Fruit fly (Drosophila melanogaster) whole organism, pupa: Measurements from ENCODE around the gene CG4789.

Experiments
- CG10348 ChIP-seq: fragments of 200-800 bp; sonication (Bioruptor generic); IDR thresholded peaks from 2 replicates; pipeline ENCODE4 v1.3.6; 2022; ENCODE audit warnings: missing biosample characterization, missing genetic modification characterization
- CG12605 ChIP-seq: fragments of 200-800 bp; sonication (Bioruptor generic); IDR thresholded peaks from 2 replicates; pipeline ENCODE4 v1.3.6; 2022; ENCODE audit warnings: missing biosample characterization, missing genetic modification characterization
- CG13204 ChIP-seq: fragments of 200-800 bp; sonication (Bioruptor generic); optimal IDR thresholded peaks from 2 replicates; lab custom pipeline; 2018; ENCODE audit warnings: missing biosample characterization, mild to moderate bottlenecking, missing genetic modification characterization, moderate library complexity
- CG14655 ChIP-seq: fragments of 200-800 bp; sonication (Bioruptor generic); optimal IDR thresholded peaks from 3 replicates; lab custom pipeline; 2017; ENCODE audit warnings: mild to moderate bottlenecking, missing biosample characterization, missing genetic modification reagents, missing genetic modification characterization
- CG15710 ChIP-seq: fragments of 200-800 bp; sonication (Bioruptor generic); optimal IDR thresholded peaks from 2 replicates; lab custom pipeline; 2018; ENCODE audit warnings: missing biosample characterization, mild to moderate bottlenecking, missing genetic modification characterization, moderate library complexity
- CG17806 ChIP-seq: fragments of 200-800 bp; sonication (Bioruptor generic); optimal IDR thresholded peaks from 2 replicates; lab custom pipeline; 2018; ENCODE audit warnings: missing biosample characterization, mild to moderate bottlenecking, missing genetic modification characterization, moderate library complexity
- CG32121 ChIP-seq: fragments of 200-800 bp; sonication (Bioruptor generic); IDR thresholded peaks from 2 replicates; pipeline ENCODE4 v1.3.6; 2022; ENCODE audit warnings: missing biosample characterization, missing genetic modification characterization
- CG34367 ChIP-seq: fragments of 200-800 bp; sonication (Bioruptor generic); optimal IDR thresholded peaks from 2 replicates; lab custom pipeline; 2018; ENCODE audit warnings: missing biosample characterization, mild to moderate bottlenecking, missing genetic modification characterization
- CG4496 ChIP-seq: fragments of 200-800 bp; sonication (Bioruptor generic); IDR thresholded peaks from 3 replicates; pipeline ENCODE4 v1.3.6; 2022; ENCODE audit warnings: missing biosample characterization, missing genetic modification characterization
- CG8159 ChIP-seq: fragments of 200-800 bp; sonication (Bioruptor generic); optimal IDR thresholded peaks from 3 replicates; lab custom pipeline; 2018; ENCODE audit warnings: missing biosample characterization, mild to moderate bottlenecking, missing genetic modification characterization, moderate library complexity
- CG8301 ChIP-seq: fragments of 200-800 bp; sonication (Bioruptor generic); optimal IDR thresholded peaks from 2 replicates; lab custom pipeline; 2018; ENCODE audit warnings: missing biosample characterization, mild to moderate bottlenecking, missing genetic modification characterization
- CG9948 ChIP-seq: fragments of 200-800 bp; sonication (Bioruptor generic); optimal IDR thresholded peaks from 2 replicates; lab custom pipeline; 2018; ENCODE audit warnings: missing biosample characterization, mild to moderate bottlenecking, missing genetic modification characterization, moderate library complexity
- D1 ChIP-seq: fragments of 200-800 bp; sonication (Bioruptor generic); optimal IDR thresholded peaks from 2 replicates; lab custom pipeline; 2018; ENCODE audit warnings: missing biosample characterization, mild to moderate bottlenecking, missing genetic modification characterization, moderate library complexity
- EcR ChIP-seq: fragments of 200-800 bp; sonication (Bioruptor generic); optimal IDR thresholded peaks from 3 replicates; lab custom pipeline; 2019; ENCODE audit warnings: missing biosample characterization, missing genetic modification characterization, mild to moderate bottlenecking, moderate library complexity, missing genetic modification reagents
- Ets98B ChIP-seq: fragments of 200-800 bp; sonication (Bioruptor generic); IDR thresholded peaks from 2 replicates; pipeline ENCODE4 v1.3.6; 2022; ENCODE audit warnings: missing biosample characterization, missing genetic modification characterization
- Pif1A ChIP-seq: fragments of 200-800 bp; sonication (Bioruptor generic); optimal IDR thresholded peaks from 3 replicates; lab custom pipeline; 2016; ENCODE audit warnings: missing biosample characterization, missing genetic modification characterization
- Pif1B ChIP-seq: fragments of 200-800 bp; sonication (Bioruptor generic); optimal IDR thresholded peaks from 3 replicates; lab custom pipeline; 2016; ENCODE audit warnings: missing biosample characterization, missing genetic modification characterization
- Snoo ChIP-seq: fragments of 200-800 bp; sonication (Bioruptor generic); optimal IDR thresholded peaks from 3 replicates; lab custom pipeline; 2017; ENCODE audit warnings: missing biosample characterization, mild to moderate bottlenecking, missing genetic modification characterization, inconsistent platforms
- fd96Ca ChIP-seq: fragments of 200-800 bp; sonication (Bioruptor generic); IDR thresholded peaks from 3 replicates; pipeline ENCODE4 v1.3.6; 2022; ENCODE audit warnings: missing biosample characterization, missing genetic modification characterization
- gl ChIP-seq: fragments of 200-800 bp; sonication (Bioruptor generic); optimal IDR thresholded peaks from 2 replicates; lab custom pipeline; 2018; ENCODE audit warnings: missing biosample characterization, mild to moderate bottlenecking, missing genetic modification characterization
- rn ChIP-seq: fragments of 200-800 bp; sonication (Bioruptor generic); IDR thresholded peaks from 2 replicates; pipeline ENCODE4 v1.3.6; 2022; ENCODE audit warnings: missing biosample characterization, missing genetic modification characterization

CG4789 gene

DNA sequence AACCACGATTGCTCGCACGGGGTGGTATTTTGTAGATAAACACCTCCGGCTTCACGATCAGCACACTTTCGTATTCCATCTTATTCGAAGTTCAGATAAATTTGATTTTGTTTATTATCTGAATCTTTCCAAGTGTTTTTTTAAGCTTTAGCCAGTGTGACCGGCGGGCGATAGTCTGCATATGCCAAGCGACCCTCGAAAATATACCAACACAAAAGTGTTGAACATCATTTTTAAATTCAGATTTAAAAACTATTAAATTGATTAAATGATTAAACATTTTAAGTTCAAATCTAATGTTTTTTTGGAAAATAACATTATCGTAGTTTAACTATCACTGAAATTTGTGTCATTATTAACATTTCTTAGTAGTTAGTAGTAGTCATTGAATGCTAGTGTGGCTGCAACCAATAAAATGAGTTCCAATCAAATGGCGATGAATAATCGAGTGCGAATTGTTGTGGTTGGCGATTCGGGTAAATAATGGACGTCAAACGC is at the start of gene CG4789, which contains the start of gene CG9132:
Gene CG4789, plus strand, starts transcription at position 401 of the 498 bp plus-strand sequence.
Gene CG9132, minus strand, starts transcription at position 181 of the 498 bp plus-strand sequence.
- no peak for TF ChIP-seq Snoo (tag; lab: Kevin White, UChicago)
- no peak for TF ChIP-seq CG15710 (tag; lab: Kevin White, UChicago)
- no peak for TF ChIP-seq D1 (tag; lab: Kevin White, UChicago)
- TF ChIP-seq EcR (GFP tag; lab: Kevin White, UChicago): no peak
- TF ChIP-seq CG14655 (GFP tag; lab: Kevin White, UChicago): no peak
- no peak for TF ChIP-seq rn (GFP tag; lab: Robert Waterston, UW)
- TF ChIP-seq CG9948 (tag; lab: Kevin White, UChicago): no peak
- no peak for TF ChIP-seq Ets98B (GFP tag; lab: Robert Waterston, UW)
- TF ChIP-seq CG13204: no peak
- TF ChIP-seq CG8159 (tag; lab: Kevin White, UChicago): no peak
- no peak for TF ChIP-seq CG32121 (GFP tag; lab: Robert Waterston, UW)
- TF ChIP-seq CG10348 (GFP tag; lab: Robert Waterston, UW): no peak
- TF ChIP-seq CG8301 (tag; lab: Kevin White, UChicago): no peak
- no peak for TF ChIP-seq CG4496 (GFP tag; lab: Robert Waterston, UW)
- TF ChIP-seq gl (tag; lab: Kevin White, UChicago): no peak
- TF ChIP-seq Pif1B: no peak
- TF ChIP-seq CG12605 (GFP tag; lab: Robert Waterston, UW): no peak
- TF ChIP-seq Pif1A (GFP tag; lab: Kevin White, UChicago): no peak
- TF ChIP-seq CG34367 (tag; lab: Kevin White, UChicago): no peak
- TF ChIP-seq fd96Ca: no peak

DNA sequence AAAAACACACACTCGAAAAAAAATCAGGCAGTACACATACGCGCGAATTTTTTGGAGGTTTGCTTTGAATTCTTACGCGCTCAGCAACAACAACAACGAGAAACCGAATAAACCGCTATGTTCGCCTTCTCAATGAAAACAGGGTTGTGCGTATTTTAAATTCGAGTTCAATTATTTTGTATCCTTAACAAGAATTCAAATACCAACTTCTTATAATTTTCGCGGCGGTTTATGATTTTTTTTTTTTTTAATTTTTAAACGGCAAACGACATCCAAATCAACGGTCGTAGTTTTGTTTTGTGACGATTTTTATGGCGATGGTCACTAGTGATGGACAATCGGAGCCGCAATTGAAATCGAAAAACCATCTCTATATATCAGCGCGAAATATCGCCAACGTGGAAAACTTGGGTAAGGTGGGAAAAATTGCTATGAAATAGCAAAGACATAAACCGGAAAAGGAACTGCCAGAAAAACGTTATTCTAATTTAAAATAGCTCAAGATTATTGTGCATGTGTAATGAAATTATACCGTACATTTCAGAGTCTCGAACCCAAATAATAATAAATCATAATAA is 49.1 kb upstream of the CG4789 start, which contains the start of gene goe:
Gene goe, minus strand, starts transcription at position 332 of the 578 bp plus-strand sequence.
- TF ChIP-seq fd96Ca: peak; percentile 31; the same call in 1 of the 3 replicates
- TF ChIP-seq CG15710 (tag; lab: Kevin White, UChicago): peak; percentile 27
- TF ChIP-seq CG32121 (GFP tag; lab: Robert Waterston, UW): no peak
- peak; percentile 23; the same call in 1 of the 2 replicates for TF ChIP-seq Ets98B (GFP tag; lab: Robert Waterston, UW)
- no peak for TF ChIP-seq Pif1A (GFP tag; lab: Kevin White, UChicago)
- no peak for TF ChIP-seq CG8301 (tag; lab: Kevin White, UChicago)
- TF ChIP-seq Snoo (tag; lab: Kevin White, UChicago): peak; percentile 63
- TF ChIP-seq CG8159 (tag; lab: Kevin White, UChicago): no peak
- TF ChIP-seq CG14655 (GFP tag; lab: Kevin White, UChicago): no peak
- TF ChIP-seq D1 (tag; lab: Kevin White, UChicago): no peak
- no peak for TF ChIP-seq CG10348 (GFP tag; lab: Robert Waterston, UW)
- no peak for TF ChIP-seq CG13204
- no peak for TF ChIP-seq Pif1B
- TF ChIP-seq CG34367 (tag; lab: Kevin White, UChicago): peak; percentile 39
- TF ChIP-seq rn (GFP tag; lab: Robert Waterston, UW): no peak
- no peak for TF ChIP-seq CG9948 (tag; lab: Kevin White, UChicago)
- no peak for TF ChIP-seq CG12605 (GFP tag; lab: Robert Waterston, UW)
- peak; percentile 80 for TF ChIP-seq CG4496 (GFP tag; lab: Robert Waterston, UW)
- TF ChIP-seq gl (tag; lab: Kevin White, UChicago): no peak
- TF ChIP-seq CG17806 (tag; lab: Kevin White, UChicago): no peak
- TF ChIP-seq EcR (GFP tag; lab: Kevin White, UChicago): no peak

DNA sequence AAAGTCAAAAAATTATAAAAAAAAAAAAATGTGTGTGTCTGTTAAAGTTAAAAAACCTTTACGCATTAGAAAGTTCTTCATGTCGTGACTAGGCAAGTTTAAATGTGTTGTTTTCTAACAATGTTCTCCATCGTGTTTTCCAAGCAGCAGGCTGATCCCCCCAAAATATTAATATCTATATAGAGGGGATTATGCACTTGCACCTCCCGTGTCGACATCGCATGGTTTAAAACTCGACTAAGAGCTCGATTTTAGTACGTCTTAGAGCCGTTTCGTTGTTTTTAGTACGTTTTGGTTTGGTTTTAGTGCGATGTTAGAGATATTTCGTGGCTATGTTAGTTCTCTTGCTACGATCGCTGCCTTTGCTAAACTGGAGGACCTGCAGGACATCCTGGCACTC is 47.7 kb upstream of the CG4789 start:
- TF ChIP-seq D1 (tag; lab: Kevin White, UChicago) (no peak), gl (tag; lab: Kevin White, UChicago) (no peak)

DNA sequence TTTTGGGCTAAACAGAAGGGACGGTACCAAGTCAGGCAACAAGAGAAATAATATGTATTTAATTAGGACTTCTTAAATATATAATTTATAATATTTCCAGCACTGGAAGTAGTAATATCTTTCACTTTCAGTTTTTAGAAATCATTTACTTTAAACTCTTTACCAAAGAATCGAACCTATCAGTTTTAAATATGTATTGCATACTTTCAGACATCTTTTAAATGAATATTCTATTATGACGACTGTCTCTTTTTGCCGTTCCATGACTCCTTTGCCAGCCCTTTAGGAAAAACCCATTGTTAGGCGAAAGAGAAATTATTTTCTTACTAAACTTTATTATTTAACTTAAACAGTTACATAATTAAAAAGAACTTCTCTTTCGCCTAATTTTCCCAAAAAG is 43.1 kb upstream of the CG4789 start:
- TF ChIP-seq EcR (GFP tag; lab: Kevin White, UChicago) (no peak), Pif1B (no peak), CG17806 (tag; lab: Kevin White, UChicago) (no peak), CG9948 (tag; lab: Kevin White, UChicago) (no peak), CG34367 (tag; lab: Kevin White, UChicago) (no peak), CG13204 (no peak), CG15710 (tag; lab: Kevin White, UChicago) (no peak), Snoo (tag; lab: Kevin White, UChicago) (no peak), fd96Ca (no peak), CG10348 (GFP tag; lab: Robert Waterston, UW) (no peak), CG8159 (tag; lab: Kevin White, UChicago) (no peak)

DNA sequence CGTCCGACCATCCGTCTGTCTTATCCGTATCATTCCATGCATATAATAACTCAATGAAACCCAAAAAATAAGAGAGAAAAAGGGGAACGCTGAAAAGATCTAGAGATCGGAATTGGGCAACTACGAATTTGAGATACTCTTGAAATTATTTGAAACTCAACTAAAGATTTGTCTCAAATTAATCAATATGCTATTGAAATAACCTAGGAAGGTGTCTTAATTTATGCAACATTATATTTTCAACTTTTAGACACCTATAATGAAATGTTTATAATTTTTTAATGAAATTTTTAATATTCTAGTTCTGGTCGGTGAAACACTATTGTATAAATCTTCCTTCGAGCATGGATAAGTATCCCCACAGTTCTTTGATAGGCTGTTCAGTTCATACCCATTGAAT is 40.2 kb upstream of the CG4789 start:
- no peak for TF ChIP-seq CG8301 (tag; lab: Kevin White, UChicago)
- peak; percentile 18 for TF ChIP-seq CG8159 (tag; lab: Kevin White, UChicago)

DNA sequence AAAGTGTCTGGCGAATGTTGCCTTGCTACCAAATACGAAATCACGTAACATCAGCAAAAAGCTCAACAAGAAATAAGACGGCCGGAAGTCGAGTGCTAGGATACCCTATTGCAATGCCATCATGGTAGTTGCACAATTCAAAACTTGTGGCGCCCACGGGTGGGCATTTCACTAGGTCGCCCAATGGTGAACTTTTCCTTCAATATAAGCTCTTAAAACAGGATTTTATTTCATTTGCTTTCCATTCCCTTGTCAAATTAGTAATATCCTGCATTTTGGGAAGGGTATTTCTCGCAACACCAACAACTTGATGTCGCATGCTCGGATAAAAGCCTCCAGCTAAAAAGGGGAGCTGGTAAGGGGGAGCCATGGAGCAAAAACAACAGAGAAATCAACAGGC is 39.2 kb upstream of the CG4789 start:
- TF ChIP-seq Snoo (tag; lab: Kevin White, UChicago): peak; percentile 61
- no peak for TF ChIP-seq CG12605 (GFP tag; lab: Robert Waterston, UW)
- TF ChIP-seq CG13204: no peak
- TF ChIP-seq CG8301 (tag; lab: Kevin White, UChicago): peak; percentile 46
- peak; percentile 30 for TF ChIP-seq CG34367 (tag; lab: Kevin White, UChicago)
- TF ChIP-seq CG4496 (GFP tag; lab: Robert Waterston, UW): peak; percentile 82
- peak; percentile 81 for TF ChIP-seq fd96Ca
- no peak for TF ChIP-seq CG10348 (GFP tag; lab: Robert Waterston, UW)
- TF ChIP-seq CG8159 (tag; lab: Kevin White, UChicago): peak; percentile 56
- peak; percentile 48; the same call in 1 of the 2 replicates for TF ChIP-seq CG32121 (GFP tag; lab: Robert Waterston, UW)
- TF ChIP-seq EcR (GFP tag; lab: Kevin White, UChicago): no peak
- peak; percentile 63 for TF ChIP-seq Pif1A (GFP tag; lab: Kevin White, UChicago)
- peak; percentile 43 for TF ChIP-seq CG17806 (tag; lab: Kevin White, UChicago)
- peak; percentile 55 for TF ChIP-seq Pif1B
- TF ChIP-seq rn (GFP tag; lab: Robert Waterston, UW): peak; percentile 67
- peak; percentile 65 for TF ChIP-seq CG9948 (tag; lab: Kevin White, UChicago)
- peak; percentile 51 for TF ChIP-seq Ets98B (GFP tag; lab: Robert Waterston, UW)
- TF ChIP-seq CG15710 (tag; lab: Kevin White, UChicago): peak; percentile 45
- TF ChIP-seq gl (tag; lab: Kevin White, UChicago): no peak
- peak; percentile 54 for TF ChIP-seq CG14655 (GFP tag; lab: Kevin White, UChicago)
- TF ChIP-seq D1 (tag; lab: Kevin White, UChicago): no peak
